Worm (Caenorhabditis elegans) whole organism, mixed stage, embryonic: ENCODE data around the gene str-112.

Source experiments
- ces-1 ChIP-seq: fragments of 150-350 bp; optimal IDR thresholded peaks from 2 replicates; lab custom pipeline; 2014; ENCODE audit warnings: missing biosample characterization, missing genetic modification reagents, missing genetic modification characterization
- nhr-12 ChIP-seq: fragments of 150-350 bp; optimal IDR thresholded peaks from 2 replicates; lab custom pipeline; 2014; ENCODE audit warnings: missing biosample characterization, missing genetic modification characterization
- sem-2 ChIP-seq: fragments of 200-800 bp; sonication (Bioruptor generic); optimal IDR thresholded peaks from 2 replicates; lab custom pipeline; 2018; ENCODE audit warnings: mild to moderate bottlenecking, missing genetic modification characterization, missing compliant biosample characterization

DNA sequence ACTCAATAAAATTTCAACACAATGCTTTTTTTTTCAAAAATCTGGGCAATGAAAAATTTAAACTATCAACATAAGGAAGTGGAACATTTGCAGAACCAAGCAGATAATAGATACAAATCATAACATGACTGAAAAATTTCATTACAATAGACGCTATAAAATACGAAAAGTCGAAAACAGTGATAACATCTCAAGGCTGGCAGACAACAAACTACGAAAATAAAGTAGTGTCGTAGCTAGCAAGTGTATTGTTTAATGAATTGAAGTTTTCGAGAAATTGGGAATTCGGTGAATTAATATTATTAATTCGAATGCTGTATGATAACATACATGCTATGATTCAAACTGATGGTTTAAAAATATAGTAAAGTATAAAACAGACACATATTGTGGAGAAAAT lies 41.4 kb downstream of the str-112 start:
- no peak for TF ChIP-seq nhr-12 (tag; lab: Kevin White, UChicago)
- no peak for TF ChIP-seq sem-2
- TF ChIP-seq ces-1 (GFP tag; lab: Kevin White, UChicago), result no peak
